Fruit fly (Drosophila melanogaster): Measurements from ENCODE around the gene aay.
A peak's percentile ranks its signal among the peaks of the same experiment; 100 is the strongest.

aay gene

DNA sequence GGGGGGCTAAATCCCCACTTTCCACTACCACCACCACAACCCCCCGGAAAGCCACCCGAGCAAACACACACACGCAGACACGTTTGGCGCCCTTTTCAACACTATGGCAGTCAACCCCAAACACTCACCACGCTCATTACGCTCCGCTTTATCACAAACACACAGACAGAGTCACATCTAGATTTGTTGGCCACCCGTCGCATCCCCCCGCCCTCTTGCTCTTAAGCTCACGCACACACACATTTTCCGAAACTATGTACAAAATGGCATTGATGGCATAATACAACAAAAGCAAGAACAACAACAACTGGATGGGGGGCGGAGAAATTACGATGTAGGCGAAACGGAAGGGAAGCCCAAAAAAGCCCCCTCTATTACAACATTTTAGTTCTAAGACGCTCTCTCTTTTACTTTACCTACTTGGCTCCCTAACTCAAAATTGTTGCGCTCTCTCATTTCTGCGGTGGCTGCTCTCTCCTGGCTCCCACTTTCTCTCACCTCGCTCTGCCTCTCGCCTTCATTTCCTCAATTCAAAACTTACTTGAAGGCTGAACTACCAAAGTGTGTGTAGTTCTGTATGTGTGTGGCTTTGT is 42.7 kb downstream of the aay start:
- TF ChIP-seq Eip93F (GFP tag; optimal IDR thresholded peaks at IDR 0.05), result no peak
- TF ChIP-seq svp (GFP tag), result no peak
- TF ChIP-seq CG31627 (GFP tag; optimal IDR thresholded peaks at IDR 0.05), result no peak
- TF ChIP-seq dac (GFP tag; optimal IDR thresholded peaks at IDR 0.05), result no peak
- TF ChIP-seq Ets21C (GFP tag; optimal IDR thresholded peaks at IDR 0.05), result no peak
- no peak for TF ChIP-seq CG32006 (GFP tag; optimal IDR thresholded peaks at IDR 0.05)
- TF ChIP-seq CG9139 (GFP tag; optimal IDR thresholded peaks at IDR 0.05), result no peak
- no peak for TF ChIP-seq Eip78C (GFP tag)
- TF ChIP-seq fkh (GFP tag; optimal IDR thresholded peaks at IDR 0.05), result peak; percentile 74

DNA sequence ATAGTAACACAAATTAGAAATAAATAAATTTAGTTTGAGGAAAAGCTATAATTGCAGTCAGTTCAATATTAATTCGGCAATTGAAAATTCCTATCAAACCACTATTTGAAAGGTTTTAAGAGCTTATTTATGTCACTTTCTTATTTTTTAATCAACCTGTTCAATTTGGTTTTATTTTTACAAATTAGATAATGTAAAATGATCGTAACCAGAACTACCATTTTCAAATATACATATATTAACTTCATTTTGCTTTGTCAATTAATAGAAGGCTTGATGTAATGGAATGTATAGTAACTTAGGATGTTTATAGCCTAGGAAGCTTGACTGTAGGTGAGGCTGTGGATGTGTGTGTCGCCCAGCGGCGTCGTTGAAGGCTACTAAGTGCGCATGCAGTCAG is 43.5 kb downstream of the aay start:
- TF ChIP-seq fd85E (GFP tag; optimal IDR thresholded peaks at IDR 0.05), result no peak
- peak; percentile 73 for TF ChIP-seq Eip78C (GFP tag)
- peak; percentile 2 for TF ChIP-seq acj6 (GFP tag; optimal IDR thresholded peaks at IDR 0.05)
- peak; percentile 2 for TF ChIP-seq achi (GFP tag; optimal IDR thresholded peaks at IDR 0.05)
- TF ChIP-seq Gug (GFP tag; IDR thresholded peaks at IDR 0.05), result no peak
- TF ChIP-seq CG6163 (GFP tag; IDR thresholded peaks at IDR 0.05), result no peak
- peak; percentile 6 for TF ChIP-seq pdm3 (GFP tag; optimal IDR thresholded peaks at IDR 0.05)
- no peak for TF ChIP-seq Sox14 (GFP tag; optimal IDR thresholded peaks at IDR 0.05)
- peak; percentile 18 for TF ChIP-seq CG3919 (GFP tag; optimal IDR thresholded peaks at IDR 0.05)
- no peak for TF ChIP-seq Ets21C (GFP tag; optimal IDR thresholded peaks at IDR 0.05)
- TF ChIP-seq CG31627 (GFP tag; optimal IDR thresholded peaks at IDR 0.05), result no peak
- no peak for TF ChIP-seq CG11902 (GFP tag; optimal IDR thresholded peaks at IDR 0.05)
- no peak for TF ChIP-seq Blimp-1 (GFP tag; optimal IDR thresholded peaks at IDR 0.05)
- TF ChIP-seq CG6792 (GFP tag; optimal IDR thresholded peaks at IDR 0.05), result no peak
- TF ChIP-seq CG32006 (GFP tag; optimal IDR thresholded peaks at IDR 0.05), result peak; percentile 52
- TF ChIP-seq CG6276 (GFP tag; optimal IDR thresholded peaks at IDR 0.05), result peak; percentile 6
- TF ChIP-seq CG8632 (GFP tag; optimal IDR thresholded peaks at IDR 0.05), result no peak
- TF ChIP-seq Hr4 (GFP tag; optimal IDR thresholded peaks at IDR 0.05), result peak; percentile 38
- peak; percentile 6 for TF ChIP-seq esn (GFP tag; optimal IDR thresholded peaks at IDR 0.05)
- peak; percentile 20 for TF ChIP-seq OdsH (GFP tag; optimal IDR thresholded peaks at IDR 0.05)
- peak; percentile 3 for TF ChIP-seq CG3032 (tag; optimal IDR thresholded peaks at IDR 0.05)
- TF ChIP-seq CG8119 (GFP tag; IDR thresholded peaks at IDR 0.05), result no peak
- peak; percentile 10 for TF ChIP-seq Smox (GFP tag; optimal IDR thresholded peaks at IDR 0.05)
- TF ChIP-seq CG11762 (GFP tag; optimal IDR thresholded peaks at IDR 0.05; ENCODE audit: insufficient read depth), result no peak
- TF ChIP-seq net (GFP tag; optimal IDR thresholded peaks at IDR 0.05), result peak; percentile 10
- no peak for TF ChIP-seq CG1621 (tag; optimal IDR thresholded peaks at IDR 0.05)
- TF ChIP-seq CG11294 (GFP tag; IDR thresholded peaks at IDR 0.05), result no peak
- no peak for TF ChIP-seq Ets96B (tag; optimal IDR thresholded peaks at IDR 0.05)
- no peak for TF ChIP-seq CG16779 (tag; optimal IDR thresholded peaks at IDR 0.05)
- TF ChIP-seq vri (GFP tag; optimal IDR thresholded peaks at IDR 0.05), result no peak

DNA sequence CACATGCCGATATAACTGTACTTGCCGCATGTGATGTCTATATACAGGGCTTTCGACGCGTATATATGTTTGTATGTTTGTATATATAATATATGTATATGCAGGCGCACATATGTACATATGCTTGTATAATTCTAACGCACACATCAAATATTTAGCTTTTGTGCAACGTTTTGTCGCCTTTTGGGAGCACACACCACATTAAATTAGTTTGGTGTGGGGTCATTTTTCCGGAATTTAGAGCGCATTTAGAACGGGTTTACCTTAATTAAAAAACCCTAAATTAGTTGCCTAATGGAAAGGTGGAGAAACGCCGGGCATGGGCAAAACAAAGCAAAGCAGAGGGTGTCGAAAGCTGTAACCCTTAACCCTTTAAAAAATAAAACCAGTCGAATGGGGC is 44.2 kb downstream of the aay start:
- no peak for TF ChIP-seq salr (GFP tag; optimal IDR thresholded peaks at IDR 0.05)
- TF ChIP-seq CG4318 (GFP tag; optimal IDR thresholded peaks at IDR 0.05), result no peak
- TF ChIP-seq CG3919 (GFP tag; optimal IDR thresholded peaks at IDR 0.05), result no peak
- no peak for TF ChIP-seq Sox14 (GFP tag; optimal IDR thresholded peaks at IDR 0.05)
- TF ChIP-seq OdsH (GFP tag; optimal IDR thresholded peaks at IDR 0.05), result no peak
- no peak for TF ChIP-seq fd85E (GFP tag; optimal IDR thresholded peaks at IDR 0.05)
- no peak for TF ChIP-seq achi (GFP tag; optimal IDR thresholded peaks at IDR 0.05)

DNA sequence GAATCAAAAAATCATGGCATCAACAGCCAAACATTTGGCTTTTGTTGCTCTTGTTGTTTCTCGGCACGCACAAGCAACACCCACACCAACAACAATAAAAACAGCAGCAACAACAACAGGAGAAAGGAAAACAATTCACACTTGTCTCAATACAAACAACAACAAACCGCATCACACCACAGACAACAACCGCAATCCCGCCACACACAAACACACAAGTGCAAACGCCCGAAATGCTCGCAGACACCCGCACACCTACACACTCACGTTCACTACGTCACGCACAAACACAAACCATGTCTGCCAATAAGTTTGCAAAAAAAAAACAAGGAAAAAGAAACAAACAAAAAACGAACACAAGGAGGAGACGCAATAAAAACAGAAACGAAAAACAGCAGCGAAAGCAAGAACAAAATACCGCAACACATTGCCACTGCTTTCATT is 44.7 kb downstream of the aay start:
- TF ChIP-seq CG32006 (GFP tag; optimal IDR thresholded peaks at IDR 0.05) (no peak), CG6808 (GFP tag; optimal IDR thresholded peaks at IDR 0.05) (peak; percentile 59), CG10631 (GFP tag; optimal IDR thresholded peaks at IDR 0.05) (no peak), CG6276 (GFP tag; optimal IDR thresholded peaks at IDR 0.05) (peak; percentile 73), dsx (GFP tag; optimal IDR thresholded peaks at IDR 0.05; ENCODE audit: poor library complexity, severe bottlenecking) (no peak), Sox15 (GFP tag; optimal IDR thresholded peaks at IDR 0.05) (no peak), CG6854 (GFP tag; optimal IDR thresholded peaks at IDR 0.05) (peak; percentile 48), fd85E (GFP tag; optimal IDR thresholded peaks at IDR 0.05) (peak; percentile 21), CG9139 (GFP tag; optimal IDR thresholded peaks at IDR 0.05) (peak; percentile 58), OdsH (GFP tag; optimal IDR thresholded peaks at IDR 0.05) (no peak), fd59A (GFP tag; optimal IDR thresholded peaks at IDR 0.05) (no peak), Met (GFP tag; optimal IDR thresholded peaks at IDR 0.05) (no peak), dac (GFP tag; optimal IDR thresholded peaks at IDR 0.05) (no peak), Eip78C (GFP tag) (peak; percentile 40), Sox14 (GFP tag; optimal IDR thresholded peaks at IDR 0.05) (no peak), vri (GFP tag; optimal IDR thresholded peaks at IDR 0.05) (no peak), Gug (GFP tag; IDR thresholded peaks at IDR 0.05) (no peak), CG6163 (GFP tag; IDR thresholded peaks at IDR 0.05) (peak; percentile 80; the same call in 2 of the 3 replicates), Eip93F (GFP tag; optimal IDR thresholded peaks at IDR 0.05) (no peak), Hr39 (GFP tag; optimal IDR thresholded peaks at IDR 0.05) (no peak)

Measured in whole organism, prepupa.